Worm (Caenorhabditis elegans) whole organism, L4 larva: ENCODE measurements around the gene rab-39.

Source experiments
- F26F4.8 ChIP-seq: fragments of 200-800 bp; sonication (Bioruptor generic); conservative IDR thresholded peaks from 2 replicates; pipeline ENCODE4 v1.3.6; 2022; ENCODE audit warnings: missing genetic modification characterization, missing compliant biosample characterization
- F37D6.2 ChIP-seq: sonication (generic microtip); optimal IDR thresholded peaks from 2 replicates; lab custom pipeline; 2016; ENCODE audit warnings: mild to moderate bottlenecking, missing genetic modification characterization, missing compliant biosample characterization
- F44E2.7 ChIP-seq: fragments of 200-800 bp; sonication (Bioruptor generic); IDR thresholded peaks from 2 replicates; pipeline ENCODE4 v2.1.2; 2022; ENCODE audit warnings: missing genetic modification characterization, missing compliant biosample characterization
- F49E8.2 ChIP-seq: sonication (generic microtip); optimal IDR thresholded peaks from 2 replicates; lab custom pipeline; 2016; ENCODE audit warnings: missing compliant biosample characterization, mild to moderate bottlenecking, missing genetic modification characterization, borderline replicate concordance
- R02D3.7 ChIP-seq: fragments of 150-350 bp; sonication (generic microtip); optimal IDR thresholded peaks from 3 replicates; lab custom pipeline; 2014; ENCODE audit warnings: missing biosample characterization, missing genetic modification characterization
- Y48G9A.11 ChIP-seq: fragments of 200-800 bp; sonication (Bioruptor generic); IDR thresholded peaks from 2 replicates; pipeline ENCODE4 v1.3.6; 2022; ENCODE audit warnings: missing genetic modification reagents, missing genetic modification characterization, missing compliant biosample characterization
- aha-1 ChIP-seq: fragments of 150-350 bp; peaks from one replicate; lab custom pipeline; 2014; ENCODE audit warnings: missing biosample characterization, missing genetic modification characterization
- ama-1 ChIP-seq: fragments of 150-350 bp; optimal IDR thresholded peaks from 2 replicates; lab custom pipeline; 2014; ENCODE audit warnings: inconsistent platforms, mixed read lengths
- ceh-20 ChIP-seq: fragments of 200-800 bp; sonication (Bioruptor generic); IDR thresholded peaks from 2 replicates; pipeline ENCODE4 v1.3.6; 2022; ENCODE audit warnings: missing genetic modification reagents, missing genetic modification characterization, missing compliant biosample characterization
- ceh-28 ChIP-seq: fragments of 150-350 bp; optimal IDR thresholded peaks from 2 replicates; lab custom pipeline; 2014; ENCODE audit warnings: missing biosample characterization, missing genetic modification reagents, missing genetic modification characterization
- ceh-44 ChIP-seq: fragments of 200-800 bp; sonication (Bioruptor generic); IDR thresholded peaks from 2 replicates; pipeline ENCODE4 v1.3.6; 2022; ENCODE audit warnings: missing genetic modification reagents, missing genetic modification characterization, missing compliant biosample characterization
- ctbp-1 ChIP-seq: fragments of 200-800 bp; sonication (Bioruptor generic); IDR thresholded peaks from 2 replicates; pipeline ENCODE4 v1.3.6; 2022; ENCODE audit warnings: missing genetic modification reagents, missing genetic modification characterization, missing compliant biosample characterization
- daf-16 ChIP-seq, 3 experiments: sonication (generic microtip); optimal IDR thresholded peaks; 2 replicates each; lab custom pipeline; 2016 to 2017; ENCODE audit warnings: missing genetic modification characterization in 3 of 3, missing genetic modification reagents in 3 of 3, mild to moderate bottlenecking in 2 of 3, missing compliant biosample characterization in 2 of 3, missing biosample characterization in 1 of 3, moderate library complexity in 1 of 3
- daf-8 ChIP-seq: fragments of 200-800 bp; sonication (Bioruptor generic); IDR thresholded peaks from 2 replicates; pipeline ENCODE4 v1.3.6; 2022; ENCODE audit warnings: missing genetic modification characterization, missing compliant biosample characterization
- dmd-6 ChIP-seq: fragments of 200-800 bp; sonication (Bioruptor generic); IDR thresholded peaks from 2 replicates; pipeline ENCODE4 v1.3.6; 2022; ENCODE audit warnings: missing genetic modification reagents, missing genetic modification characterization, missing compliant biosample characterization
- dve-1 ChIP-seq: sonication (generic microtip); optimal IDR thresholded peaks from 2 replicates; lab custom pipeline; 2017; ENCODE audit warnings: antibody characterized with exemption, mild to moderate bottlenecking, missing genetic modification characterization, missing compliant biosample characterization; ENCODE audit not compliant: insufficient read depth
- fos-1 ChIP-seq: fragments of 150-350 bp; optimal IDR thresholded peaks from 2 replicates; lab custom pipeline; 2014; ENCODE audit warnings: missing biosample characterization, missing genetic modification characterization
- hif-1 ChIP-seq, 2 experiments: sonication (generic microtip); optimal IDR thresholded peaks; 2 replicates each; lab custom pipeline; 2016 to 2017; ENCODE audit warnings: missing compliant biosample characterization in 2 of 2, missing genetic modification characterization in 2 of 2, missing genetic modification reagents in 2 of 2, missing genotype in 2 of 2, mild to moderate bottlenecking in 1 of 2
- hlh-11 ChIP-seq: fragments of 200-800 bp; sonication (Bioruptor generic); optimal IDR thresholded peaks from 2 replicates; lab custom pipeline; 2018; ENCODE audit warnings: mild to moderate bottlenecking, missing genetic modification characterization, missing compliant biosample characterization
- hmg-1.1 ChIP-seq: fragments of 200-800 bp; sonication (Bioruptor generic); IDR thresholded peaks from 2 replicates; pipeline ENCODE4 v1.3.6; 2022; ENCODE audit warnings: missing genetic modification reagents, missing genetic modification characterization, missing compliant biosample characterization
- jun-1 ChIP-seq: fragments of 150-350 bp; optimal IDR thresholded peaks from 2 replicates; lab custom pipeline; 2014; ENCODE audit warnings: missing biosample characterization, missing genetic modification reagents, missing genetic modification characterization
- lim-7 ChIP-seq: fragments of 200-800 bp; sonication (Bioruptor generic); IDR thresholded peaks from 2 replicates; pipeline ENCODE4 v1.3.6; 2022; ENCODE audit warnings: missing genetic modification characterization, missing compliant biosample characterization
- lsy-2 ChIP-seq, 2 experiments: fragments of 150-350 bp in 1 of 2; sonication (generic microtip) in 1 of 2; optimal IDR thresholded peaks; 2 replicates each; lab custom pipeline; 2014 to 2017; ENCODE audit warnings: missing biosample characterization in 2 of 2, missing genetic modification characterization in 2 of 2
- mdl-1 ChIP-seq, 2 experiments: fragments of 150-350 bp in 1 of 2; sonication (generic microtip) in 1 of 2; optimal IDR thresholded peaks; 2 replicates each; lab custom pipeline; 2014 to 2017; ENCODE audit warnings: missing biosample characterization in 2 of 2, missing genetic modification characterization in 2 of 2
- mdt-29 ChIP-seq: fragments of 200-800 bp; sonication (Bioruptor generic); IDR thresholded peaks from 2 replicates; pipeline ENCODE4 v1.3.6; 2022; ENCODE audit warnings: missing genetic modification reagents, missing genetic modification characterization, missing compliant biosample characterization
- mep-1 ChIP-seq: fragments of 150-350 bp; sonication (generic microtip); optimal IDR thresholded peaks from 3 replicates; lab custom pipeline; 2014; ENCODE audit warnings: missing biosample characterization, missing genetic modification characterization
- mes-2 ChIP-seq: sonication (generic microtip); optimal IDR thresholded peaks from 2 replicates; lab custom pipeline; 2016; ENCODE audit warnings: missing genotype, mild to moderate bottlenecking, missing genetic modification characterization, missing compliant biosample characterization; ENCODE audit not compliant: poor library complexity, severe bottlenecking
- nhr-102 ChIP-seq: sonication (generic microtip); optimal IDR thresholded peaks from 2 replicates; lab custom pipeline; 2016; ENCODE audit warnings: mild to moderate bottlenecking, missing genetic modification characterization, moderate library complexity, missing compliant biosample characterization
- nhr-111 ChIP-seq: fragments of 200-800 bp; sonication (Bioruptor generic); optimal IDR thresholded peaks from 2 replicates; lab custom pipeline; 2018; ENCODE audit warnings: mild to moderate bottlenecking, missing genetic modification characterization, missing compliant biosample characterization
- nhr-237 ChIP-seq: sonication (generic microtip); optimal IDR thresholded peaks from 2 replicates; lab custom pipeline; 2017; ENCODE audit warnings: missing biosample characterization, missing genetic modification characterization
- nhr-28 ChIP-seq: fragments of 150-350 bp; optimal IDR thresholded peaks from 2 replicates; lab custom pipeline; 2014; ENCODE audit warnings: missing biosample characterization, missing genetic modification characterization
- nhr-42 ChIP-seq: fragments of 200-800 bp; sonication (Bioruptor generic); IDR thresholded peaks from 2 replicates; pipeline ENCODE4 v1.3.6; 2022; ENCODE audit warnings: missing genetic modification characterization, missing compliant biosample characterization
- nhr-6 ChIP-seq: fragments of 150-350 bp; optimal IDR thresholded peaks from 2 replicates; lab custom pipeline; 2014; ENCODE audit warnings: missing biosample characterization, missing genetic modification characterization
- nhr-77 ChIP-seq: fragments of 150-350 bp; optimal IDR thresholded peaks from 2 replicates; lab custom pipeline; 2014; ENCODE audit warnings: missing biosample characterization, missing genetic modification characterization
- pha-4 ChIP-seq, 2 experiments: fragments of 150-350 bp in 1 of 2; fragments of 200-800 bp in 1 of 2; sonication (Bioruptor generic) in 1 of 2; IDR thresholded peaks in 1 of 2; optimal IDR thresholded peaks in 1 of 2; 2 replicates each; pipeline versions ENCODE4 v1.3.6 to Lab custom; 2014 to 2022; ENCODE audit warnings: missing genetic modification characterization in 2 of 2, missing genetic modification reagents in 2 of 2, missing biosample characterization in 1 of 2, missing compliant biosample characterization in 1 of 2
- php-3 ChIP-seq: fragments of 200-800 bp; sonication (Bioruptor generic); IDR thresholded peaks from 2 replicates; pipeline ENCODE4 v1.3.6; 2022; ENCODE audit warnings: missing genetic modification reagents, missing genetic modification characterization, missing compliant biosample characterization
- pqm-1 ChIP-seq: sonication (generic microtip); optimal IDR thresholded peaks from 2 replicates; lab custom pipeline; 2017; ENCODE audit warnings: missing biosample characterization, missing genetic modification characterization
- snpc-1.2 ChIP-seq: fragments of 200-800 bp; sonication (Bioruptor generic); IDR thresholded peaks from 2 replicates; pipeline ENCODE4 v1.3.6; 2022; ENCODE audit warnings: missing genetic modification reagents, missing genetic modification characterization, missing compliant biosample characterization
- tag-97 ChIP-seq: fragments of 200-800 bp; sonication (Bioruptor generic); IDR thresholded peaks from 2 replicates; pipeline ENCODE4 v1.3.6; 2022; ENCODE audit warnings: missing genetic modification characterization, missing compliant biosample characterization
- tra-1 ChIP-seq: fragments of 200-800 bp; sonication (Bioruptor generic); IDR thresholded peaks from 2 replicates; pipeline ENCODE4 v1.3.6; 2022; ENCODE audit warnings: missing genetic modification reagents, missing genetic modification characterization, missing compliant biosample characterization
- unc-62 ChIP-seq, 3 experiments: fragments of 150-350 bp in 1 of 3; sonication (generic microtip); optimal IDR thresholded peaks in 2 of 3; peaks in 1 of 3; 1 replicate in 1 of 3; 2 replicates in 2 of 3; lab custom pipeline; 2014 to 2017; ENCODE audit warnings: missing biosample characterization in 3 of 3, missing genetic modification characterization in 3 of 3, missing genetic modification reagents in 3 of 3, missing genotype in 1 of 3
- ztf-7 ChIP-seq: fragments of 150-350 bp; optimal IDR thresholded peaks from 2 replicates; lab custom pipeline; 2014; ENCODE audit warnings: missing biosample characterization, missing genetic modification characterization

Gene rab-39

DNA sequence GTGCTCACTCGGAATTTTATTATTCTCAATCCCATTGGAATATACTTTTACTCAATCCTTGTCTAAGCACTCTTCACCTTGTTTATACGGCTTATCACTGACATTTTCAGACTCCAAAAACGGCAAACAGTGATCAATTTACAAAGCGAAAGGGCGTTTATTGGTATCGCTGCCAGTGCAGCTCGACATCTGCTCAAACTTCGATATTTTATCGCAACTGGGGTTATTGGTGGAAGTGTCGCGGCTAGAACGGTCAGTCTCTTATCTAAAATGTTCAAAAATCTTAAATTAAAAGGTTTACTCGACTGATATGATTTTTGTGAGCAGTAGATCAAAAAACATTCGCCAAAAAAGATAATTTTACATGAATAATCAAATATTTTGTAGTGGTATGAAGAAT lies 2.8 kb upstream of the rab-39 start:
- peak; percentile 77 for TF ChIP-seq dmd-6 (GFP tag; lab: Robert Waterston, UW)
- 0 out of 2 replicates have a peak, but pooled peaks have one; percentile 16 for TF ChIP-seq php-3
- no peak for TF ChIP-seq mdl-1 (tag; optimal IDR thresholded peaks at IDR 0.05; lab: Kevin White, UChicago)
- no peak for TF ChIP-seq tra-1 (GFP tag; lab: Robert Waterston, UW)
- TF ChIP-seq hmg-1.1: no peak
- TF ChIP-seq F26F4.8 (GFP tag; lab: Robert Waterston, UW): no peak
- no peak for TF ChIP-seq jun-1 (tag; lab: Kevin White, UChicago)
- no peak for TF ChIP-seq nhr-42 (GFP tag; lab: Robert Waterston, UW)
- no peak for TF ChIP-seq pha-4 (GFP tag; IDR thresholded peaks at IDR 0.05; lab: Robert Waterston, UW)
- TF ChIP-seq pha-4 (tag; optimal IDR thresholded peaks at IDR 0.05; lab: Kevin White, UChicago): no peak
- no peak for TF ChIP-seq daf-16 (GFP tag; optimal IDR thresholded peaks at IDR 0.05; lab: Kevin White, UChicago)
- TF ChIP-seq daf-16 (tag; optimal IDR thresholded peaks at IDR 0.05; lab: Kevin White, UChicago): peak; percentile 57
- TF ChIP-seq ceh-20 (GFP tag; lab: Robert Waterston, UW): no peak
- peak; percentile 81 for TF ChIP-seq hlh-11 (tag; lab: Kevin White, UChicago)
- TF ChIP-seq tag-97 (GFP tag; lab: Robert Waterston, UW): no peak
- peak; percentile 59 for TF ChIP-seq nhr-28
- TF ChIP-seq pqm-1 (tag; lab: Kevin White, UChicago): peak; percentile 78
- TF ChIP-seq nhr-237 (tag; lab: Kevin White, UChicago): no peak
- no peak for TF ChIP-seq fos-1 (tag; lab: Kevin White, UChicago)
- TF ChIP-seq daf-8 (GFP tag; lab: Robert Waterston, UW): no peak
- no peak for TF ChIP-seq lim-7
- no peak for TF ChIP-seq dve-1 (tag; lab: Kevin White, UChicago)

DNA sequence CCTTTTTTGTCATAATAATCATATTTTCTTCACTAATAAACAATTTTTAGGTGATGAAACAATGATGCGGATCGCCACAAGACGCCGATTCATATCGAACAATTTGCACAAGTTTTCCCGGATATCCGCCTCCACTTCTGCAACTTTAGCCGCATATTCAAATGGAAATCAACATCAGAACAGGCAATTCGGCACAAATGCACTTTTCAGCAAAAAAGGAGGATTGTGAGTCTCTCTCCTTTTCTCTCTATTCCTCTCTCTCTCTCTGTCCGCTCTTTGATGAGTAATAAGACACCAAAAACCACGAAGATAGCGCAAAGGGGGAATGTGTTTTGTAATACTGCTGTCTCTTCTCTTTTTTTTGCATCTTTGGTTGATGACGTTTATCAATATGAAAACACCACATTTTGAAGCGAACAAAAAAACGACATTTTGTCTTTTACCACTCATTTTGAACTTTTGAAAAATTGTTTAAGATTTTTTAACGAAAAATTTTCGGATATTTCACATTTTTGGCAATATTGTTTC lies 2.2 kb upstream of the rab-39 start, which contains the start of gene eat-3:
TSS of gene eat-3 (plus strand) at position 51 of the 528 bp plus-strand sequence.
- no peak for TF ChIP-seq ceh-44 (GFP tag; lab: Robert Waterston, UW)
- peak; percentile 36 for TF ChIP-seq nhr-77 (tag; lab: Kevin White, UChicago)
- peak in 1 of 2 experiments; percentile 93 for TF ChIP-seq unc-62 (GFP tag; optimal IDR thresholded peaks at IDR 0.05 in 1 of 2; lab: Kevin White, UChicago)
- no peak for TF ChIP-seq unc-62 (tag; optimal IDR thresholded peaks at IDR 0.05; lab: Kevin White, UChicago)
- peak in 1 of 2 experiments; percentile 40 for TF ChIP-seq mdl-1 (tag; optimal IDR thresholded peaks at IDR 0.05; lab: Kevin White, UChicago)
- TF ChIP-seq ctbp-1: 0 out of 2 replicates have a peak, but pooled peaks have one; percentile 26
- TF ChIP-seq mep-1: peak; percentile 42
- peak; percentile 33 for TF ChIP-seq hlh-11 (tag; lab: Kevin White, UChicago)
- no peak for TF ChIP-seq dmd-6 (GFP tag; lab: Robert Waterston, UW)
- TF ChIP-seq aha-1 (tag; lab: Kevin White, UChicago): peak; percentile 70
- no peak for TF ChIP-seq daf-16 (GFP tag; optimal IDR thresholded peaks at IDR 0.05; lab: Kevin White, UChicago)
- TF ChIP-seq daf-16 (tag; optimal IDR thresholded peaks at IDR 0.05; lab: Kevin White, UChicago): peak; percentile 23
- no peak for TF ChIP-seq F37D6.2
- peak in 1 of 2 experiments; percentile 59 for TF ChIP-seq lsy-2 (tag; optimal IDR thresholded peaks at IDR 0.05; lab: Kevin White, UChicago)
- peak; percentile 34 for TF ChIP-seq nhr-6 (tag; lab: Kevin White, UChicago)
- TF ChIP-seq dve-1 (tag; lab: Kevin White, UChicago): peak; percentile 56
- peak in 1 of 2 experiments; percentile 53 for TF ChIP-seq hif-1 (tag; optimal IDR thresholded peaks at IDR 0.05; lab: Kevin White, UChicago)
- no peak for TF ChIP-seq ztf-7 (tag; lab: Kevin White, UChicago)
- TF ChIP-seq mes-2 (tag; lab: Kevin White, UChicago): peak; percentile 24

DNA sequence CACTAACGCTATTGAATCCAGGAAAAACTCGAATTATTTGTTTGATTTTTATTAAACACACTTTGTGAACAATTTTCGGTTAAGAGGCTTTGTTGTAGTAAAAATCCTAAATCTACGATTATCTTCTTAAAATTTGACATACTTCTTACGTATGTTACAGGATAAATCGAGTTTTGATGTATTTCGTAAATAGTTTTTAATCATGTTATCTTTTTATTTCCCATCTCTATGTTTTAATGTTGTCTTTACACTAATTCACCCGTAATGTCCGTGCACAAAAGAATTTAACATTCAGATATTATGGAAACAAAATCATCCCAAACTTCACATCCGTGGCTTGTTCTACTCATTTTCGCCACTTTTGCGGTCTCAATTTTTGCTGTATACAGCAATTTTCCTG lies 940 bp upstream of the rab-39 start, which contains the start of gene egli-1:
TSS of gene egli-1 (plus strand) at position 301 of the 400 bp plus-strand sequence.
- no peak for TF ChIP-seq nhr-237 (tag; lab: Kevin White, UChicago)
- TF ChIP-seq lsy-2 (tag; optimal IDR thresholded peaks at IDR 0.05; lab: Kevin White, UChicago): no peak
- no peak for TF ChIP-seq nhr-111
- TF ChIP-seq ama-1 (lab: Kevin White, UChicago): no peak
- no peak for TF ChIP-seq F49E8.2 (tag; lab: Kevin White, UChicago)
- no peak for TF ChIP-seq F44E2.7
- no peak for TF ChIP-seq mdt-29
- TF ChIP-seq pha-4 (GFP tag; IDR thresholded peaks at IDR 0.05; lab: Robert Waterston, UW): no peak
- TF ChIP-seq pha-4 (tag; optimal IDR thresholded peaks at IDR 0.05; lab: Kevin White, UChicago): no peak
- TF ChIP-seq R02D3.7 (tag; lab: Kevin White, UChicago): no peak
- TF ChIP-seq Y48G9A.11: no peak
- no peak for TF ChIP-seq daf-16 (GFP tag; optimal IDR thresholded peaks at IDR 0.05; lab: Kevin White, UChicago)
- TF ChIP-seq daf-16 (tag; optimal IDR thresholded peaks at IDR 0.05; lab: Kevin White, UChicago): no peak
- no peak for TF ChIP-seq nhr-28
- TF ChIP-seq snpc-1.2 (GFP tag; lab: Robert Waterston, UW): no peak
- no peak for TF ChIP-seq nhr-102 (tag; lab: Kevin White, UChicago)
- TF ChIP-seq ceh-28 (tag; lab: Kevin White, UChicago): no peak
